Worm (Caenorhabditis elegans): ENCODE data around the gene best-22.

ce11 chrIV:12330840-12331359, 18.8 kb upstream of the best-22 start, which contains the start of gene ufd-1:
- TF ChIP-seq tbx-2 (tag; optimal IDR thresholded peaks at IDR 0.05) (no peak), sox-4 (tag; optimal IDR thresholded peaks at IDR 0.05) (no peak), pag-3 (tag; optimal IDR thresholded peaks at IDR 0.05; ENCODE audit: borderline replicate concordance) (no peak), Y22D7AL.16 (tag; optimal IDR thresholded peaks at IDR 0.05) (no peak), ceh-34 (tag; optimal IDR thresholded peaks at IDR 0.05) (no peak), pha-4 (tag; optimal IDR thresholded peaks at IDR 0.05) (no peak), ama-1 (optimal IDR thresholded peaks at IDR 0.05) (no peak), zip-5 (tag; optimal IDR thresholded peaks at IDR 0.05) (no peak), ceh-22 (tag; optimal IDR thresholded peaks at IDR 0.05) (no peak), pqm-1 (tag; optimal IDR thresholded peaks at IDR 0.05) (no peak), ceh-9 (tag; optimal IDR thresholded peaks at IDR 0.05) (no peak), che-1 (tag; optimal IDR thresholded peaks at IDR 0.05) (no peak), unc-86 (tag; optimal IDR thresholded peaks at IDR 0.05) (no peak)
